ENCODE assay signal across 4 fruit fly cellular contexts in genomic region chr2L:14538853-14539358, dm6.
A peak's percentile ranks its signal among the peaks of the same experiment; 100 is the strongest.
TF ChIP-seq lines count a peak whose summit lies in the region.

No protein-coding gene starts in this region.

- no peak for TF ChIP-seq CTCF in whole organism, embryonic (GFP tag; optimal IDR thresholded peaks at IDR 0.05; lab: Kevin White, UChicago)

TF ChIP-seq in whole organism, embryonic, 481 proteins besides CTCF, POLR2A, EP300 and RAD21:
- TF ChIP-seq Xrp1 (GFP tag; IDR thresholded peaks at IDR 0.05; lab: Robert Waterston, UW) = 0 out of 2 replicates have a peak, but pooled peaks have one; percentile 17
- no peak for TF ChIP-seq nom (GFP tag; optimal IDR thresholded peaks at IDR 0.05; lab: Kevin White, UChicago)
- TF ChIP-seq zfh1 (GFP tag; IDR thresholded peaks at IDR 0.05; lab: Robert Waterston, UW) = 0 out of 3 replicates have a peak, but pooled peaks have one; percentile 13
- 0 out of 3 replicates have a peak, but pooled peaks have one; percentile 4 for TF ChIP-seq CG17361 (GFP tag; IDR thresholded peaks at IDR 0.05; lab: Robert Waterston, UW)
- TF ChIP-seq CG8388 (GFP tag; optimal IDR thresholded peaks at IDR 0.05; lab: Kevin White, UChicago) = peak; percentile 58
- TF ChIP-seq CG9727 (GFP tag; optimal IDR thresholded peaks at IDR 0.05; lab: Kevin White, UChicago) = peak; percentile 7
- peak; percentile 16 for TF ChIP-seq phol (tag; optimal IDR thresholded peaks at IDR 0.05; lab: Kevin White, UChicago)
- TF ChIP-seq luna (GFP tag; optimal IDR thresholded peaks at IDR 0.05; lab: Kevin White, UChicago) = no peak
- TF ChIP-seq dan (GFP tag; IDR thresholded peaks at IDR 0.05; lab: Robert Waterston, UW) = no peak
- TF ChIP-seq eve (GFP tag; optimal IDR thresholded peaks at IDR 0.05; lab: Kevin White, UChicago) = peak in 1 of 2 experiments; percentile 63
- TF ChIP-seq Med (GFP tag; lab: Kevin White, UChicago) = peak; percentile 49
- no peak for TF ChIP-seq CG4854 (GFP tag; optimal IDR thresholded peaks at IDR 0.05; lab: Kevin White, UChicago)
- peak; percentile 38 for TF ChIP-seq gem (tag; optimal IDR thresholded peaks at IDR 0.05; lab: Kevin White, UChicago)
- peak; percentile 67 for TF ChIP-seq sens (GFP tag; lab: Kevin White, UChicago)
- peak; percentile 31 for TF ChIP-seq grau (tag; optimal IDR thresholded peaks at IDR 0.05; lab: Kevin White, UChicago)
TF ChIP-seq in whole organism, embryonic: peak in this region for 11.

TF ChIP-seq in whole organism, prepupa, 60 proteins besides CTCF, POLR2A, EP300 and RAD21:
- TF ChIP-seq net (GFP tag; optimal IDR thresholded peaks at IDR 0.05; lab: Kevin White, UChicago) (no peak), Met (GFP tag; optimal IDR thresholded peaks at IDR 0.05; lab: Kevin White, UChicago) (peak; percentile 11), CG6854 (GFP tag; optimal IDR thresholded peaks at IDR 0.05; lab: Kevin White, UChicago) (no peak), CG34406 (GFP tag; optimal IDR thresholded peaks at IDR 0.05; lab: Kevin White, UChicago) (no peak), OdsH (GFP tag; optimal IDR thresholded peaks at IDR 0.05; lab: Kevin White, UChicago) (peak; percentile 34), CG6792 (GFP tag; optimal IDR thresholded peaks at IDR 0.05; lab: Kevin White, UChicago) (peak; percentile 8), lz (GFP tag; optimal IDR thresholded peaks at IDR 0.05; lab: Kevin White, UChicago) (peak; percentile 37), Eip75B (GFP tag; optimal IDR thresholded peaks at IDR 0.05; lab: Kevin White, UChicago) (peak; percentile 6), CG32006 (GFP tag; optimal IDR thresholded peaks at IDR 0.05; lab: Kevin White, UChicago) (no peak), CG6163 (GFP tag; IDR thresholded peaks at IDR 0.05; lab: Robert Waterston, UW) (no peak), Eip78C (GFP tag; lab: Kevin White, UChicago) (peak; percentile 76), cyc (GFP tag; optimal IDR thresholded peaks at IDR 0.05; lab: Kevin White, UChicago) (peak; percentile 39), CG7368 (GFP tag; optimal IDR thresholded peaks at IDR 0.05; lab: Kevin White, UChicago) (no peak), topi (GFP tag; optimal IDR thresholded peaks at IDR 0.05; lab: Kevin White, UChicago) (peak; percentile 36), Smox (GFP tag; optimal IDR thresholded peaks at IDR 0.05; lab: Kevin White, UChicago) (peak; percentile 39), Hr39 (GFP tag; optimal IDR thresholded peaks at IDR 0.05; lab: Kevin White, UChicago) (peak; percentile 13), esn (GFP tag; optimal IDR thresholded peaks at IDR 0.05; lab: Kevin White, UChicago) (peak; percentile 33), svp (GFP tag; lab: Kevin White, UChicago) (peak; percentile 60), CG3919 (GFP tag; optimal IDR thresholded peaks at IDR 0.05; lab: Kevin White, UChicago) (peak; percentile 7)

TF ChIP-seq in whole organism, pupa, 21 proteins besides CTCF, POLR2A, EP300 and RAD21:
- TF ChIP-seq rn (GFP tag; IDR thresholded peaks at IDR 0.05; lab: Robert Waterston, UW) (no peak), CG14655 (GFP tag; optimal IDR thresholded peaks at IDR 0.05; lab: Kevin White, UChicago) (no peak), Pif1A (GFP tag; optimal IDR thresholded peaks at IDR 0.05; lab: Kevin White, UChicago) (peak; percentile 7), CG34367 (tag; optimal IDR thresholded peaks at IDR 0.05; lab: Kevin White, UChicago) (no peak)

TF ChIP-seq in whole organism, wandering third instar larva, 38 proteins besides CTCF, POLR2A, EP300 and RAD21:
- TF ChIP-seq Hnf4 (GFP tag; optimal IDR thresholded peaks at IDR 0.05; lab: Kevin White, UChicago) (no peak), Sp1 (GFP tag; optimal IDR thresholded peaks at IDR 0.05; lab: Kevin White, UChicago) (no peak), Mio (GFP tag; optimal IDR thresholded peaks at IDR 0.05; lab: Kevin White, UChicago) (no peak), tai (GFP tag; optimal IDR thresholded peaks at IDR 0.05; lab: Kevin White, UChicago) (no peak), lola (GFP tag; optimal IDR thresholded peaks at IDR 0.05; lab: Kevin White, UChicago) (no peak), rgr (GFP tag; optimal IDR thresholded peaks at IDR 0.05; lab: Kevin White, UChicago) (no peak), dsf (GFP tag; optimal IDR thresholded peaks at IDR 0.05; lab: Kevin White, UChicago; ENCODE audit: borderline replicate concordance) (no peak), brk (GFP tag; optimal IDR thresholded peaks at IDR 0.05; lab: Kevin White, UChicago) (no peak), GATAd (GFP tag; optimal IDR thresholded peaks at IDR 0.05; lab: Kevin White, UChicago) (no peak), ey (GFP tag; optimal IDR thresholded peaks at IDR 0.05; lab: Kevin White, UChicago) (no peak), sv (GFP tag; optimal IDR thresholded peaks at IDR 0.05; lab: Kevin White, UChicago) (no peak), CrebA (GFP tag; optimal IDR thresholded peaks at IDR 0.05; lab: Kevin White, UChicago; ENCODE audit: borderline replicate concordance) (no peak), h (GFP tag; optimal IDR thresholded peaks at IDR 0.05; lab: Kevin White, UChicago) (peak; percentile 7), woc (GFP tag; optimal IDR thresholded peaks at IDR 0.05; lab: Kevin White, UChicago) (no peak), fru (GFP tag; optimal IDR thresholded peaks at IDR 0.05; lab: Kevin White, UChicago) (peak; percentile 45), N (GFP tag; optimal IDR thresholded peaks at IDR 0.05; lab: Kevin White, UChicago) (no peak), dmrt93B (GFP tag; optimal IDR thresholded peaks at IDR 0.05; lab: Kevin White, UChicago) (no peak), Vsx2 (GFP tag; optimal IDR thresholded peaks at IDR 0.05; lab: Kevin White, UChicago; ENCODE audit: partially characterized antibody) (peak; percentile 50), Abd-B (GFP tag; optimal IDR thresholded peaks at IDR 0.05; lab: Kevin White, UChicago) (no peak), Hr78 (GFP tag; optimal IDR thresholded peaks at IDR 0.05; lab: Kevin White, UChicago) (no peak), Rel (GFP tag; optimal IDR thresholded peaks at IDR 0.05; lab: Kevin White, UChicago) (no peak), Rel (tag; optimal IDR thresholded peaks at IDR 0.05; lab: Kevin White, UChicago) (no peak)

Comparison
In these comparisons a context has a peak if more than half of its experiments do, and no peak if none do; other contexts are left out.
1. Of the 7 proteins assayed by ChIP-seq in both whole organism, embryonic and whole organism, prepupa: peak only in whole organism, embryonic: none; only in whole organism, prepupa: Hr39; in both: none; in neither: 6.